Worm (Caenorhabditis elegans): ENCODE results near the gene C31B8.12.
"Not testable (repeated sequence)": the region's sequence is repeated elsewhere in the genome, so short reads cannot be mapped to it uniquely, and the experiment has no call there.

C31B8.12 gene

DNA sequence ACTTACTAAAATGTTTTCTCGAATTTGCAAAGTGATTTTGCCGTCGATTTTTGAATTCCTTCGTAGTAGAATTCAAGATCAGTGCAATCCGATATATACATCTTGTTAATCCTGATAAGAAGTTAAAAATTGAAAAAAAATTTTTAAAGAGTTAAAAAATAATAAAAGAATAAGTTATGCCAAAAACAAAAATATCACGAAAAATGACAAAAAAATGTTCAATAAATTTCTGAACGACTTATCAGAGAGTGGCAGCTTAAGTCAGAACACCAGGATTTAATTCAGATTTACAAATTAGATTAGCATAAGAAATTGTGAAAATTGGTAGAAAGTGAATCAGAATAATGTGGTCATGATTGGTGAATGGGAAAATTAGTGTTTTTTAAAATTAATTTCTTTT is 24.6 kb upstream of the C31B8.12 start, which contains the start of gene srw-122:
Gene srw-122 (minus strand): TSS at position 101 of the 400 bp plus-strand sequence.
- not testable (repeated sequence) for TF ChIP-seq zfh-2 (GFP tag; conservative IDR thresholded peaks at IDR 0.05); ztf-6 (GFP tag; IDR thresholded peaks at IDR 0.05); pha-4 (tag; optimal IDR thresholded peaks at IDR 0.05)

DNA sequence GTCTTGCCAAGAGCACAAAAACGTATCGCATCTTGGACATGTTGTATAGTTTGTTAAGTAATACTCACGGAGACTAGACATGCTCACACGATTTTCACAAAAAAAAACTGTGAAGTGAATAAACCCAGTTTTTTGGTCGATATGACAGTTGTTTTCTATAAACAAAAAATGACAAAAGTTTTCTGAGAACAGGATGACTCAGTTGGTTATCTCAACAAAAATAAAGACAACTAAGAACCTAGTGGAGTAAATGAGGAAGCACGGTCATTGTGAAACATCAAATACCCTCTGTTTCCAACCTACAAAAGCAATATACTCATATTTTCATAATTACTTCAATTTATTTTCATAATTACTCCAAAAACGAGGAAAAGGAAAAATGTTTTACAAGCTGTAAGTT is 18.1 kb upstream of the C31B8.12 start, which contains the start of gene srh-87:
Gene srh-87 (minus strand): TSS at position 101 of the 400 bp plus-strand sequence.
- TF ChIP-seq madf-3 (GFP tag; IDR thresholded peaks at IDR 0.05), result no peak
- TF ChIP-seq ekl-4 (GFP tag; IDR thresholded peaks at IDR 0.05), result no peak
- TF ChIP-seq hlh-26 (GFP tag; conservative IDR thresholded peaks at IDR 0.05), result no peak
- TF ChIP-seq bed-1 (GFP tag; IDR thresholded peaks at IDR 0.05), result no peak

DNA sequence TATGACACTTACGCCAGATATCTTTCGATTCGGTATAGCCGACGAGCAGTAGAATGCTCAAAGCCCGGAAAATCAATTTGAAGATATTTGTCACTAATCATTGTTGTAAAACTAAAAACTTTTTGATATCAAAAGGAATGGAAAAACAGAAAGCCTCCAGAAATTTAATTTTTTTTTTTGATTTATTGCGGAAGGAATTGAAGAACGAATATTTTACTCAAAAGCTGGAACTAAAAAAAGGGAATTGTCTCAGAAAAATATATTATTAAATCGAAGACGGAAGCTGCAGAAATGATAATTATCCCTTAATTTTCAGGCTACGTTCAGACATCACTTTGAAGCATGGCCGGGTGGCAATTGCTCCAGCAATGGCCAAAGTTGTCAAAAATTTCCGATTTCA is 16.4 kb upstream of the C31B8.12 start, which contains the start of gene srw-137:
Gene srw-137 (minus strand): TSS at position 101 of the 400 bp plus-strand sequence.
- TF ChIP-seq ztf-26 (tag; optimal IDR thresholded peaks at IDR 0.05) (no peak), attf-5 (GFP tag; optimal IDR thresholded peaks at IDR 0.05) (no peak), nhr-120 (GFP tag; IDR thresholded peaks at IDR 0.05) (no peak), cebp-2 (GFP tag; IDR thresholded peaks at IDR 0.05) (no peak), die-1 (tag; optimal IDR thresholded peaks at IDR 0.05) (no peak), ekl-4 (GFP tag; IDR thresholded peaks at IDR 0.05) (no peak), F49E8.2 (tag; optimal IDR thresholded peaks at IDR 0.05; ENCODE audit: insufficient read depth) (no peak), ceh-79 (tag; optimal IDR thresholded peaks at IDR 0.05) (no peak)

DNA sequence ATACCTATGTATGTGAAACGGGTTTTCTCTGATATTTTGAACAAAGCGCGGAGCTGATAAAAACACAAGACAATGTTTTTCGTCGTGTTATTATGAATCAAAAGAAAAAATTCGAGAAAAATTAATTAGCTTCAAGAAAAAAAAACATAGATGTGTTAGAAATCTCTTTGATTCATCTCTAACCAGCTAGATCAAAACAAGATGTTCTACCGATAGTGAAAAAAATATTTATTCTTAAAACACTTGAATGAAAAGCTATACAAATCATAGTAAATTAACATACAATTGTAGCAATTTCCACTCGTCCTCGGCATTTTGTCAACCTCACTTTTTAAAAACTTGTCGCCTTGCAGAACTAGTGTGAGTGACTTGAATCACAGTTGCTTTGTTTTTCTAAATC is 14.8 kb upstream of the C31B8.12 start:
- TF ChIP-seq ztf-25 (GFP tag; IDR thresholded peaks at IDR 0.05), result no peak
- TF ChIP-seq F57C9.4 (tag; optimal IDR thresholded peaks at IDR 0.05), result no peak
- TF ChIP-seq aptf-3 (GFP tag; IDR thresholded peaks at IDR 0.05), result no peak
- no peak for TF ChIP-seq ztf-28 (GFP tag; IDR thresholded peaks at IDR 0.05)
- no peak for TF ChIP-seq D2030.7 (GFP tag; IDR thresholded peaks at IDR 0.05)

DNA sequence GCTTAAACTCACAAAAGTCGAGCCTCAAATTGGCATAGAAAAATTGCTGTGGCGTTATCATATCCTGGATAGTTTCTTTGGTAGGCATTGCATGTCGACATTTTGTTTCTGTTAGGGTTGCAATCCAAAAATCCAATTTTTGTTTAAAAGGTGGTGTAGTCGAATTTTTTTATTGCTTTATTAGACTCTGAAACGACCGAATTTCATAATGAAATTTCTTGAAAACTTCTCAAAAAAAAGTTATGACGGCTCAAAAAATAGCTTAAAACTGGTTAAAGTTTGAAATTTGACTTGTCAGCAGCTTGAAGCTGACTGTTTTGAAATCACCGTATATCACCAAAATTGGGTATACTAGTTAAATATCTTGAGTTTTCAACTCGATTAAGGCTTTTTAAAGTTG is 14.0 kb upstream of the C31B8.12 start, which contains the start of gene srw-143:
Gene srw-143 (minus strand): TSS at position 101 of the 400 bp plus-strand sequence.
- no peak for TF ChIP-seq Y53G8AR.9 (GFP tag; conservative IDR thresholded peaks at IDR 0.05)
- TF ChIP-seq nhr-90 (tag; optimal IDR thresholded peaks at IDR 0.05), result no peak
- no peak for TF ChIP-seq mcd-1 (GFP tag; IDR thresholded peaks at IDR 0.05)
- no peak for TF ChIP-seq ceh-91 (GFP tag; IDR thresholded peaks at IDR 0.05)
- TF ChIP-seq snpc-1.3 (tag; optimal IDR thresholded peaks at IDR 0.05; ENCODE audit: insufficient read depth), result no peak
- no peak for TF ChIP-seq nhr-120 (GFP tag; IDR thresholded peaks at IDR 0.05)
- TF ChIP-seq rcor-1 (GFP tag; IDR thresholded peaks at IDR 0.05), result no peak
- no peak for TF ChIP-seq K11D2.4 (GFP tag; IDR thresholded peaks at IDR 0.05)
- no peak for TF ChIP-seq Y53F4B.3 (GFP tag; IDR thresholded peaks at IDR 0.05)

DNA sequence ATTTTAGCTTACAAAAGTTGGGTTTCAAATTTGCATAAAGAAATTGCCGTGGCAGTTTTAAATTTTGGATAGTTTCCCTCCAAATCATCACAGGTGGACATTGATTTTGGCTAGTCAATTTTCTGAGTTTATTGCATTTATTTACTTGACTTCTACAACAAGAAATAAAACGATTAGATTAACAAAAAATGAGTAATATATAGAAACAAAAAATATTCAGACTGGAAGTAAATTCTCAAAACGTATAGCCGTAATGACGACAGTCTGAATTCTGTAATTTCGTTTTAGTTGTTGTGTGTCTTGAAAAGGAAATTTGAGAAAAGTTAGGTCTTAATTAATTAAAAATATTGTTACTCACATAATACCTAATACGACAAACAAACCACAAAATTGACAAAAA is 11.0 kb upstream of the C31B8.12 start, which contains the start of gene srw-141:
Gene srw-141 (minus strand): TSS at position 101 of the 400 bp plus-strand sequence.
- TF ChIP-seq K12H6.12 (tag; optimal IDR thresholded peaks at IDR 0.05) (no peak), repo-1 (tag; optimal IDR thresholded peaks at IDR 0.05) (no peak), lin-35 (GFP tag; optimal IDR thresholded peaks at IDR 0.05) (no peak), ccch-3 (GFP tag; optimal IDR thresholded peaks at IDR 0.05) (no peak), bed-2 (GFP tag; IDR thresholded peaks at IDR 0.05) (no peak), F10E7.11 (tag; optimal IDR thresholded peaks at IDR 0.05) (no peak), cebp-2 (GFP tag; IDR thresholded peaks at IDR 0.05) (no peak), F57A8.1 (GFP tag; optimal IDR thresholded peaks at IDR 0.05) (no peak)

Data from whole organism, young adult.